Worm (Caenorhabditis elegans) whole organism, L3 larva: ENCODE results near the gene R10F2.4.

ENCODE experiments used
- R02D3.7 ChIP-seq: fragments of 150-350 bp; optimal IDR thresholded peaks from 2 replicates; lab custom pipeline; 2014; ENCODE audit warnings: missing biosample characterization, missing genetic modification characterization
- ZK546.5 ChIP-seq: sonication (generic microtip); optimal IDR thresholded peaks from 2 replicates; lab custom pipeline; 2017; ENCODE audit warnings: missing biosample characterization, missing genetic modification characterization
- ceh-28 ChIP-seq: fragments of 150-350 bp; optimal IDR thresholded peaks from 2 replicates; lab custom pipeline; 2014; ENCODE audit warnings: missing biosample characterization, missing genetic modification reagents, missing genetic modification characterization
- ceh-82 ChIP-seq: fragments of 150-350 bp; optimal IDR thresholded peaks from 2 replicates; lab custom pipeline; 2014; ENCODE audit warnings: missing biosample characterization, missing genetic modification characterization
- egl-27 ChIP-seq: sonication (generic microtip); optimal IDR thresholded peaks from 4 replicates; lab custom pipeline; 2017; ENCODE audit warnings: missing biosample characterization, missing genetic modification reagents, missing genetic modification characterization
- egl-5 ChIP-seq: fragments of 150-350 bp; optimal IDR thresholded peaks from 2 replicates; lab custom pipeline; 2017; ENCODE audit warnings: missing biosample characterization, missing genetic modification reagents, missing genetic modification characterization, inconsistent platforms
- elt-1 ChIP-seq: fragments of 150-350 bp; optimal IDR thresholded peaks from 2 replicates; lab custom pipeline; 2014; ENCODE audit warnings: missing biosample characterization, missing genetic modification characterization
- elt-2 ChIP-seq: sonication (generic microtip); optimal IDR thresholded peaks from 2 replicates; lab custom pipeline; 2016; ENCODE audit warnings: missing genetic modification reagents, mild to moderate bottlenecking, missing genetic modification characterization, missing compliant biosample characterization
- eor-1 ChIP-seq, 2 experiments: fragments of 150-350 bp; optimal IDR thresholded peaks; 2 replicates each; lab custom pipeline; 2014 to 2018; ENCODE audit warnings: missing biosample characterization in 2 of 2, missing genetic modification characterization in 2 of 2
- fkh-10 ChIP-seq: sonication (generic microtip); optimal IDR thresholded peaks from 2 replicates; lab custom pipeline; 2017; ENCODE audit warnings: missing biosample characterization, missing genetic modification reagents, missing genetic modification characterization
- fkh-2 ChIP-seq: fragments of 150-350 bp; optimal IDR thresholded peaks from 2 replicates; lab custom pipeline; 2014; ENCODE audit warnings: missing biosample characterization, missing genetic modification reagents, missing genetic modification characterization
- fos-1 ChIP-seq: fragments of 150-350 bp; optimal IDR thresholded peaks from 2 replicates; lab custom pipeline; 2014; ENCODE audit warnings: missing biosample characterization, missing genetic modification characterization
- hmg-11 ChIP-seq: sonication (generic microtip); optimal IDR thresholded peaks from 2 replicates; lab custom pipeline; 2016; ENCODE audit warnings: missing genetic modification characterization, missing compliant biosample characterization
- jun-1 ChIP-seq: fragments of 150-350 bp; optimal IDR thresholded peaks from 2 replicates; lab custom pipeline; 2014; ENCODE audit warnings: missing biosample characterization, missing genetic modification reagents, missing genetic modification characterization
- lin-15B ChIP-seq: fragments of 150-350 bp; optimal IDR thresholded peaks from 2 replicates; lab custom pipeline; 2014; ENCODE audit warnings: missing biosample characterization, missing genetic modification characterization
- lin-39 ChIP-seq: fragments of 150-350 bp; optimal IDR thresholded peaks from 2 replicates; lab custom pipeline; 2018; ENCODE audit warnings: missing biosample characterization, missing genetic modification reagents, missing genetic modification characterization
- lsy-12 ChIP-seq: sonication (generic microtip); optimal IDR thresholded peaks from 2 replicates; lab custom pipeline; 2016; ENCODE audit warnings: mild to moderate bottlenecking, missing genetic modification characterization, missing compliant biosample characterization
- mdl-1 ChIP-seq: fragments of 150-350 bp; optimal IDR thresholded peaks from 2 replicates; lab custom pipeline; 2014; ENCODE audit warnings: missing biosample characterization, missing genetic modification characterization
- mml-1 ChIP-seq: fragments of 150-350 bp; sonication (generic microtip); optimal IDR thresholded peaks from 3 replicates; lab custom pipeline; 2014; ENCODE audit warnings: missing biosample characterization, missing genetic modification characterization
- nfya-1 ChIP-seq: sonication (generic microtip); optimal IDR thresholded peaks from 2 replicates; lab custom pipeline; 2017; ENCODE audit warnings: missing genetic modification characterization, mild to moderate bottlenecking, missing compliant biosample characterization, antibody characterized with exemption, moderate library complexity; ENCODE audit not compliant: insufficient read depth
- nhr-12 ChIP-seq: fragments of 150-350 bp; optimal IDR thresholded peaks from 2 replicates; lab custom pipeline; 2014; ENCODE audit warnings: missing biosample characterization, missing genetic modification characterization
- nhr-23 ChIP-seq: fragments of 150-350 bp; optimal IDR thresholded peaks from 2 replicates; lab custom pipeline; 2014; ENCODE audit warnings: missing biosample characterization, missing genetic modification reagents, missing genetic modification characterization
- nhr-25 ChIP-seq: sonication (generic microtip); optimal IDR thresholded peaks from 2 replicates; lab custom pipeline; 2017; ENCODE audit warnings: missing biosample characterization, missing genetic modification characterization
- nhr-28 ChIP-seq: fragments of 150-350 bp; optimal IDR thresholded peaks from 2 replicates; lab custom pipeline; 2014; ENCODE audit warnings: missing biosample characterization, missing genetic modification characterization
- nhr-76 ChIP-seq: fragments of 150-350 bp; sonication (generic microtip); optimal IDR thresholded peaks from 5 replicates; lab custom pipeline; 2014; ENCODE audit warnings: missing biosample characterization, missing genetic modification characterization
- pha-4 ChIP-seq: fragments of 150-350 bp; optimal IDR thresholded peaks from 2 replicates; lab custom pipeline; 2014; ENCODE audit warnings: missing biosample characterization, missing genetic modification reagents, missing genetic modification characterization
- pqm-1 ChIP-seq: fragments of 150-350 bp; optimal IDR thresholded peaks from 2 replicates; lab custom pipeline; 2017; ENCODE audit warnings: missing biosample characterization, missing genetic modification characterization, inconsistent platforms
- sea-2 ChIP-seq: fragments of 150-350 bp; sonication (generic microtip); optimal IDR thresholded peaks from 4 replicates; lab custom pipeline; 2014; ENCODE audit warnings: missing biosample characterization, missing genetic modification reagents, missing genetic modification characterization
- unc-62 ChIP-seq: fragments of 150-350 bp; sonication (generic microtip); optimal IDR thresholded peaks from 4 replicates; lab custom pipeline; 2014; ENCODE audit warnings: missing biosample characterization, missing genetic modification reagents, missing genetic modification characterization
- ztf-11 ChIP-seq: fragments of 150-350 bp; optimal IDR thresholded peaks from 2 replicates; lab custom pipeline; 2014; ENCODE audit warnings: missing biosample characterization, missing genetic modification characterization

R10F2.4 gene

DNA sequence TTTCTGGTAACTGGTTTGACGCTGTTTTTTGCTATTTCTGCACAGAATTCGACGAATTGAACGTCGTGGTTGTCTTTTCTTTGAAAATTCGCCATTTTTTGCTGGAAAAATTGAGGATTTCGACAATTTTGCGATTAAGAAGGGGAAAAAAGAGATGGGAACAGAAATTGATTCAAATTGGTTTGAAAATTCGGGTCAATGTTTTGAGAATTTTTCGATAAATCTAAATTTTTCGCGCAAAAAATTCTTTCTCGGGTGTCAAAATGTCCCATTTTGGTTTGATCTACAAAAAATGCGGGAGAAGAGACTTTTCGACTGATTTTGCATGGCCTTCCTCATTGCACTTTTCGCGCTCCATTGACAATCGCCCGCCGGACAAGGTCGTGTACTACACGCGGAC is 42.6 kb upstream of the R10F2.4 start, which contains the start of gene H05C05.2:
Gene H05C05.2, minus strand, starts transcription at position 101 of the 400 bp plus-strand sequence.
- no peak for TF ChIP-seq pha-4 (tag; lab: Kevin White, UChicago)

DNA sequence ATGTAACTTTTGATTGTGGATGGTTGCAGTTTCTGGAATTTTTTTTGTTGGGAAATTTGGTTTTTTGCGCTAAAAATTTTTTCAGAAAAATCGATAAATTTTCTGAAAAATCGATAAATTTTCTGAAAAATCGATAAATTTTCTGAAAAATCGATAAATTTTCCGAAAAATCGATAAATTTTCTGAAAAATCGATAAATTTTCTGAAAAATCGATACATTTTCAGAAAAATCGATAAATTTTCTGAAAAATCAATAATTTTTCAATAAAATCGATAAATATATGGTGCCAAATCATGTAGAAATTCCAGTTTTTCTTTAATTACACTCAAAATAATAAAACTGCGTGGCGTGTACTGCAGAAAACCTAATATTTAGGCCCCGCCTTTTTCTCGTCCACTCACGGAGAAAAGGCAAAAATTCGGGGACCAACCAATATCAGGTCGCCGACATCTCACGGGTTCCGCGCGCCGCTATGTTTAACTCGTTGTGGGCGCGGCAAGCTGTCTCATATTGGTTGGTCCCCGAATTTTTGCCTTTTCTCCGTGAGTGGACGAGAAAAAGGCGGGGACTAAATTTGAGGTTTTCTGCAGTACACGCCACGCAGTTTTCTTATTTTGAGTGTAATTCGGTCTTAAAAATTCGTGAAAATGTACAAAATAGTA is 40.1 kb upstream of the R10F2.4 start:
- TF ChIP-seq ceh-28 (tag; lab: Kevin White, UChicago): peak; percentile 96

DNA sequence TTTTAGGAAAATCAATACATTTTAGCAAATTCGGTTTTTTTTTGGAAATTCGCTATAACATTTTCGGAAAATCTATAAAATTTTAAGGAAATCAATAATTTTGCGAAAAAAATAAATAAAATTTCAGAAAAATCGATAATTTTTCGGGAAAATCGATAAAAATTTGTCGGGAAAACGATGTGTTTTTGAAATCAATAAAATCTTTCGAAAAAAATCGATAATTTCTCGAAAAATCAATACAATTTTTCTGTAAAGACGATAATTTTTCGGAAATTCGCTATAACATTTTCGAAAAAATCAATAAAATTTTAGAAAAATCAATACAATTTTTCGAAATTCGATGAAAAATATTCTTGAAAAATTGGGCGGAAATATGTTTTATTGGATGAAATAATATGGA is 38.9 kb upstream of the R10F2.4 start:
- TF ChIP-seq pha-4 (tag; lab: Kevin White, UChicago) (no peak), sea-2 (GFP tag; lab: Kevin White, UChicago) (no peak), ceh-28 (tag; lab: Kevin White, UChicago) (peak; percentile 87), nhr-76 (no peak), nhr-28 (tag; lab: Kevin White, UChicago) (no peak), hmg-11 (tag; lab: Kevin White, UChicago) (no peak)
- TF ChIP-seq, all 47 proteins: peak for 1

DNA sequence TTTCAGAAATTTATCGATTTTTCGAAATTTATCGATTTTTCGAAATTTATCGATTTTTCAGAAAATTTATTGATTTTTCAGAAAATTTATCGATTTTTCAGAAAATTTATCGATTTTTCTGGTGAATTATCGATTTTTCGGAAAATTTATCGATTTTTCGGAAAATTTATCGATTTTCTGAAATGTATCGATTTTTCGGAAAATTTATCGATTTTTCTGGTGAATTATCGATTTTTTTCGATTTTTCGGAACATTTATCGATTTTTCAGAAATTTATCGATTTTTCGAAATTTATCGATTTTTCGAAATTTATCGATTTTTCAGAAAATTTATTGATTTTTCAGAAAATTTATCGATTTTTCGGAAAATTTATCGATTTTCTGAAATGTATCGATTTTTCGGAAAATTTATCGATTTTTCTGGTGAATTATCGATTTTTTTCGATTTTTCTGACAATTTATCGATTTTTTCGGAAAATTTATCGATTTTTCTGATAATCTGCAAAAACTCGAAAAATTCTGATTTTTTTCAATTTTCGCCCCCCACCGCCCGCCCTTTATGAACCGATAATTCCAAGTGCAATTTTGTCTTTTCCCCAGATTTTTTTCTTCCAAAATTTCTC is 37.9 kb upstream of the R10F2.4 start:
- peak; percentile 100 for TF ChIP-seq ceh-28 (tag; lab: Kevin White, UChicago)

DNA sequence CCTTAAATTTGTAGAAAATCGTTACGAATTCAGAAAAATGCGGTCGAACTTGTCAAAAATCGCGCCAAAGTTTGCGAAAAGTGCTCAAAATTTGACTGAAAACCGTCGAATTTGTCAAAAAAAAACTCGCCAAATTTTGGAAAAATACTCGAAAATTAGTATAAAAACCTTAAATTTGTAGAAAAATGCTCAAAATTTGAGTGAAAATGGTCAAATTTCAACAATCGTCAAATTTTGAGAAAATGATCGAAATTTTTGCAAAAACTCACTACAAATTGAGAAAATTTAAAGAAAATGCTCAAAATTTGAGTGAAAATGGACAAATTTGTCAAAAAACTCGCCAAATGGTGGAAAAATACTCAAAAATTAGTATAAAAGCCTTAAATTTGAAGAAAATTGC is 29.5 kb upstream of the R10F2.4 start:
- TF ChIP-seq fkh-10 (GFP tag; lab: Kevin White, UChicago): no peak
- TF ChIP-seq nhr-12: no peak
- no peak for TF ChIP-seq unc-62 (GFP tag; lab: Kevin White, UChicago)
- no peak for TF ChIP-seq ceh-82
- TF ChIP-seq ztf-11 (tag; lab: Kevin White, UChicago): no peak
- no peak for TF ChIP-seq lin-39 (tag; lab: Kevin White, UChicago)

DNA sequence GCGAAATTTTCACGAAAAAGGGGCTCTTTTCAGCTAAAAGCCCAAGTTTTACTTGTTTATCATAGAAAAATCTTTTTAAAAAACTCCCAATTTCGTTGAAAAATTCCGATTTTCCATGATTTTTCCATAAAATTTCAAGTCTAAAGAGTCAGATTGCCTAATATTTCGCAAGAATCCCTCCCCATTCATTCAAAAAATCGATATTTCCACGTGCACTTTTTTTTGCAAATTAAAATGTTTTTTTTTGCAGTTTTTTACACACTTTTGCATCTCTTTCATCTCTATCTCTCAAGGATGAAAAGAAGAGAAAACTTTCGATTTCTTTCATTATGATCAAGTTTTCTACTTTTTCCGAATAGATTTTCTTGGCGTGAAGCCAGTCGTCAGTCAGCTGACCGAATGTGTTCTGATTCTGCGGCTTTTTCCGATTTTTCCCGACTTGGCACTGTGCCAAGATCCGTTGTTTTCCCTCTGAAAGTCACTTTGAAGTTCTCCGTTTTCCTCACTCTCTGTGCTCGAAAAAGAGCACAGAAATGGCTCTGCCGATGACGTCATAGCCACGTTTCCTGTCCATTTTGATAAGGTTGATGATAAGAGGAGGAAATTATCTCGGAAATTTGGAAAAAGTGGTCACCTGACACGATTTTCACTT is 25.5 kb upstream of the R10F2.4 start:
- TF ChIP-seq elt-2 (tag; lab: Kevin White, UChicago) (peak; percentile 90), eor-1 (tag; optimal IDR thresholded peaks at IDR 0.05; lab: Kevin White, UChicago) (no peak), lsy-12 (tag; lab: Kevin White, UChicago) (no peak), fos-1 (no peak), nhr-76 (no peak), nfya-1 (tag; lab: Kevin White, UChicago) (peak; percentile 10), nhr-25 (tag; lab: Kevin White, UChicago) (peak; percentile 57), fkh-2 (tag; lab: Kevin White, UChicago) (no peak), lin-39 (tag; lab: Kevin White, UChicago) (no peak), nhr-23 (tag; lab: Kevin White, UChicago) (peak; percentile 66), elt-1 (tag; lab: Kevin White, UChicago) (no peak), ceh-28 (tag; lab: Kevin White, UChicago) (peak; percentile 47), lin-15B (tag; lab: Kevin White, UChicago) (no peak), pqm-1 (peak; percentile 83), egl-27 (tag; lab: Kevin White, UChicago) (no peak), jun-1 (tag; lab: Kevin White, UChicago) (peak; percentile 4), nhr-28 (tag; lab: Kevin White, UChicago) (no peak), ZK546.5 (no peak)

DNA sequence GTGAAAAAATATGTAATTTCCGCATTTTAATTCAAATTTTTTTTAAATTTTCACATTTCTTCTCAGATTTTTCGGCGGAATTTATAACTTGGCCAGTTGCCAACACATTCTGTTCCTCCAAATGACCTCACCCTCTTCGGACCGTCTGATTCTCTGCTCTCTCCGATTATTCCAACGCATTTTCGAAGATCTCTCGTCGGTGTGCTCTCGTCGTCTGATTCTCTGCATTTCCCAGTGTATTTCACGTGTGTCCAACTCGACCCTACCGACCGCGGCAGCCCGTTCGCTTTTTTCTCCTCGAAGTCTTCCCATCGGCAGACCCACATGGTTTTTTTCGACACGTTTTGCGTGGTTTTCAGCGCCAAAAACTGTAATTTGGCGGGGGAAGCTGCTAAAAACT is 24.3 kb upstream of the R10F2.4 start:
- TF ChIP-seq nhr-28 (tag; lab: Kevin White, UChicago): no peak
- no peak for TF ChIP-seq R02D3.7
- no peak for TF ChIP-seq lin-15B (tag; lab: Kevin White, UChicago)
- TF ChIP-seq lin-39 (tag; lab: Kevin White, UChicago): peak; percentile 48
- peak; percentile 22 for TF ChIP-seq nhr-23 (tag; lab: Kevin White, UChicago)
- TF ChIP-seq elt-2 (tag; lab: Kevin White, UChicago): peak; percentile 19
- peak; percentile 18 for TF ChIP-seq mdl-1
- TF ChIP-seq mml-1 (tag; lab: Kevin White, UChicago): no peak
- TF ChIP-seq fkh-2 (tag; lab: Kevin White, UChicago): no peak
- TF ChIP-seq hmg-11 (tag; lab: Kevin White, UChicago): peak; percentile 41
- TF ChIP-seq pqm-1: no peak
- TF ChIP-seq egl-5: peak; percentile 5
- TF ChIP-seq nhr-25 (tag; lab: Kevin White, UChicago): peak; percentile 29
